Fruit fly (Drosophila melanogaster): ENCODE measurements around the gene CG6770.

CG6770 gene

DNA sequence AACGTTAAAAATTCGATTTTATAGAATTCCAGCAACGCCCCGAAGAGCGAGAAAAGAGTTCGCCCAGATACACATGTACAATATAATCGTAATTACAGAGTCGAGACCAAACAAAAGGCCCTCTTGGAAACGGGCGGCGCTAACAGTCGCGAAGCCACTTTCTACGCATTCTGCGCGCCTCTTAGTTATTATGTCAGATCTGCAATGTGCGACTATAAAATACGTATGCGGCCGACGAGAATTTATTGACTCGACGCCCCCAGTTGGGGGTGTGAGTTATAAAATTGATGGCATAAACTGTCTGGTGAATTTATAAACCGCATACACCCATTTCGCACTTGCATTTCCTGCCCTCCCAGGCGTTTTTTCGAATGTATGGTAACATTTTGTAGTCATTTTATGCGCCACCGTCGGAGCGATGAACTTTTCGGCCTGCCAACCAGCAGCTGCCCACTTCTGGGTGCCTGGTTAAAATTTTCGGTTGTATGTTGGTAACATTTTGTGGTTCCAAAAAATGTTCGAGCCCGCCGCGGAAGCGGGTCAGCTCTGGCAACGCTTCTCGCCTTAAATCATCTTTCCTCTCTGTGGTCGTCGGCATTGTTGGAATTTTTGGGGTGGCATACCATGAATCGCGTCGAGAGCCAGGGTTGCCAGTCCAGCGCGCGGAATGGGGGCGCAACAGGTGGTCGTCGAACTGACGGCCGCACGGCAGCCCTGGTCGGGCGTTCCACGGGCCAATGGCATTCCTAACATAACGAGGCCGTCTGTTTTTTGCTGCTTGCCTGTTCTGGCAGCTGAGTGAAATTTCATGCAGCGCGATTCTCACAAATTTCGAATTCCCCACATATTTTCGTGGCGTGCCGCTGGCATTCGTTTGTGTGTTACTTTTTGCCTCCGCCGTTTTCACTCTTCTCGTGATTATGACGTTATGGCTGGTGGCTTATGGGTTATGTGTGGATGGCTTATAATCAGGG lies 33.9 kb downstream of the CG6770 start (continued):
- TF ChIP-seq CG4328 (GFP tag; optimal IDR thresholded peaks at IDR 0.05) (peak; percentile 68), CG13424 (tag; optimal IDR thresholded peaks at IDR 0.05) (peak; percentile 55), CG18011 (GFP tag; optimal IDR thresholded peaks at IDR 0.05) (peak; percentile 36), CG12942 (GFP tag; optimal IDR thresholded peaks at IDR 0.05) (peak; percentile 26)

DNA sequence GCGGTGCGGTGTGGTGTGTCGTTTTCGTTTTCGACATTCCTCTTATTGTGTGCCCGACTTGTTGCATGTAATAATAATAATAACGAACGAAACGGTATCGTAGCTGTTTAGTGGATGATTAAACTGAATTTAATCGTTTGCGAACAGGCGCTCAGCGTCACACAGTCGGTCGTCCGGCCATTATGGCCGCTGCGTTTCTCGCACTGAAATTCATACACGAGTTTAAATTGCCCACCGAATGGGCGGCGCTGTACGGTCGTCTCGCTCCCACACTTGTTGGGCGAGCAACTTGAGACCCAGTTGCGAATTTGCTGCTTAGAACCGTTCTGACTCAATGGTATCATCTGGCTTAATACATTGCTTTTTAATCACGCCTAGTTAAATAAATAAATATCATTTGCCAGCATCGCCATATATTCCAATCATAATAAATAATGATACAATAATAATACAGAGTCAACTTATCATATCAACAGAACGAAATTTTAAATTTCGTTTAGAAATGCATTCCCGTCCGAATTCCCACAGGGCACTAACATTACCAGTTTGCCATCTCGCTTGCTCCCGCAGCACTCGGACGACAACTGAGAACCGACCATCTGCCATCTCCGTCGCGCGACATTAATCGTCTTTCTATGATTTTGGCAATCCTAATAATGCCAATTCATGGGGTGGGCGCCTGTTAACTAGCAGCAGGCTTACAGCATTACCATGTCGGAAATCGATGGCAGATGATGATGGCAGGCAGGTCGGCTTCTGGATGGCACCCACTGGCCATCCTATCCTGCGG lies 34.8 kb downstream of the CG6770 start:
- TF ChIP-seq Dip2 (GFP tag; IDR thresholded peaks at IDR 0.05) (no peak), pzg (GFP tag; optimal IDR thresholded peaks at IDR 0.05) (peak; percentile 6), CG32767 (GFP tag; IDR thresholded peaks at IDR 0.05) (no peak), CG8281 (tag; optimal IDR thresholded peaks at IDR 0.05) (peak; percentile 82), CG4820 (GFP tag; optimal IDR thresholded peaks at IDR 0.05) (peak; percentile 72), CG6813 (GFP tag; optimal IDR thresholded peaks at IDR 0.05) (peak; percentile 86), Kr (GFP tag; optimal IDR thresholded peaks at IDR 0.05) (no peak), Elba2 (GFP tag; optimal IDR thresholded peaks at IDR 0.05) (no peak), Lhr (GFP tag; optimal IDR thresholded peaks at IDR 0.05) (no peak), CG12942 (GFP tag; optimal IDR thresholded peaks at IDR 0.05) (peak; percentile 86), dysf (GFP tag; IDR thresholded peaks at IDR 0.05) (no peak), esg (GFP tag; conservative IDR thresholded peaks at IDR 0.05) (no peak), H2.0 (GFP tag; IDR thresholded peaks at IDR 0.05) (no peak), amos (GFP tag; IDR thresholded peaks at IDR 0.05; ENCODE audit: partially characterized antibody) (no peak), gcm (GFP tag; optimal IDR thresholded peaks at IDR 0.05) (peak; percentile 87), cad (GFP tag; optimal IDR thresholded peaks at IDR 0.05) (no peak), tx (GFP tag; optimal IDR thresholded peaks at IDR 0.05) (peak; percentile 72), jigr1 (GFP tag; IDR thresholded peaks at IDR 0.05) (no peak), Mrtf (GFP tag; IDR thresholded peaks at IDR 0.05) (no peak), ERR (GFP tag; optimal IDR thresholded peaks at IDR 0.05) (no peak), slp2 (GFP tag; optimal IDR thresholded peaks at IDR 0.05) (peak; percentile 73), CG16815 (GFP tag; optimal IDR thresholded peaks at IDR 0.05) (peak; percentile 89), D19B (GFP tag; optimal IDR thresholded peaks at IDR 0.05) (peak; percentile 67), NfI (GFP tag; optimal IDR thresholded peaks at IDR 0.05) (peak; percentile 95), Xrp1 (GFP tag; IDR thresholded peaks at IDR 0.05) (no peak), CG42726 (GFP tag; IDR thresholded peaks at IDR 0.05; ENCODE audit: partially characterized antibody) (no peak), tll (GFP tag; optimal IDR thresholded peaks at IDR 0.05) (peak in 1 of 2 experiments; percentile 91), Nf-YB (GFP tag; optimal IDR thresholded peaks at IDR 0.05) (no peak), CG17829 (tag; optimal IDR thresholded peaks at IDR 0.05) (peak; percentile 91), CG13123 (GFP tag; optimal IDR thresholded peaks at IDR 0.05) (peak; percentile 85), stc (GFP tag; IDR thresholded peaks at IDR 0.05) (no peak), tup (GFP tag; optimal IDR thresholded peaks at IDR 0.05) (peak; percentile 64), pb (GFP tag; optimal IDR thresholded peaks at IDR 0.05) (no peak), Hmx (GFP tag; optimal IDR thresholded peaks at IDR 0.05) (peak; percentile 50), pum (GFP tag; optimal IDR thresholded peaks at IDR 0.05) (peak; percentile 67), CG2129 (GFP tag; IDR thresholded peaks at IDR 0.05; ENCODE audit: partially characterized antibody) (no peak), CG10565 (GFP tag; optimal IDR thresholded peaks at IDR 0.05) (no peak), CG31365 (tag; optimal IDR thresholded peaks at IDR 0.05) (peak; percentile 67), CG1792 (GFP tag; optimal IDR thresholded peaks at IDR 0.05) (peak; percentile 30), YL-1 (GFP tag; optimal IDR thresholded peaks at IDR 0.05) (peak; percentile 77), Ravus (GFP tag; IDR thresholded peaks at IDR 0.05) (no peak), Hand (GFP tag; optimal IDR thresholded peaks at IDR 0.05) (peak; percentile 92)
